Fruit fly (Drosophila melanogaster) whole organism, embryonic: Measurements from ENCODE around the gene Rab3GAP1.

Source experiments
- Abd-B ChIP-seq: fragments of 200-800 bp; sonication (Bioruptor generic); optimal IDR thresholded peaks from 2 replicates; lab custom pipeline; 2018; ENCODE audit warnings: missing biosample characterization, mild to moderate bottlenecking, missing genetic modification characterization, moderate library complexity
- Adf1 ChIP-seq: fragments of 200-800 bp; sonication (Bioruptor generic); IDR thresholded peaks from 2 replicates; pipeline ENCODE4 v1.3.6; 2022; ENCODE audit warnings: missing biosample characterization, missing genetic modification characterization
- B-H1 ChIP-seq: fragments of 200-800 bp; sonication (Bioruptor generic); IDR thresholded peaks from 3 replicates; pipeline ENCODE4 v1.3.6; 2022; ENCODE audit warnings: missing biosample characterization, missing genetic modification characterization
- C15 ChIP-seq: fragments of 200-800 bp; sonication (Bioruptor generic); IDR thresholded peaks from 3 replicates; pipeline ENCODE4 v1.3.6; 2022; ENCODE audit warnings: missing biosample characterization, missing genetic modification characterization
- CG10979 ChIP-seq: fragments of 200-800 bp; sonication (Bioruptor generic); optimal IDR thresholded peaks from 2 replicates; lab custom pipeline; 2018; ENCODE audit warnings: missing biosample characterization, mild to moderate bottlenecking, missing genetic modification characterization, moderate library complexity
- CG12744 ChIP-seq: fragments of 200-800 bp; sonication (Bioruptor generic); optimal IDR thresholded peaks from 2 replicates; lab custom pipeline; 2016; ENCODE audit warnings: missing biosample characterization, missing genetic modification characterization
- CG14965 ChIP-seq: fragments of 200-800 bp; sonication (Bioruptor generic); optimal IDR thresholded peaks from 2 replicates; lab custom pipeline; 2016; ENCODE audit warnings: missing biosample characterization, missing genetic modification characterization, borderline replicate concordance
- CG1602 ChIP-seq: fragments of 200-800 bp; sonication (Bioruptor generic); optimal IDR thresholded peaks from 3 replicates; lab custom pipeline; 2016; ENCODE audit warnings: missing biosample characterization, missing genetic modification characterization
- CG16813 ChIP-seq: fragments of 200-800 bp; sonication (Bioruptor generic); IDR thresholded peaks from 3 replicates; pipeline ENCODE4 v1.3.6; 2022; ENCODE audit warnings: missing biosample characterization, missing genetic modification characterization; ENCODE audit not compliant: partially characterized antibody
- CG17829 ChIP-seq: fragments of 200-800 bp; optimal IDR thresholded peaks from 2 replicates; lab custom pipeline; 2019; ENCODE audit warnings: missing biosample characterization, mild to moderate bottlenecking, missing genetic modification characterization, moderate library complexity
- CG2120 ChIP-seq: fragments of 200-800 bp; sonication (Bioruptor generic); optimal IDR thresholded peaks from 3 replicates; lab custom pipeline; 2016; ENCODE audit warnings: missing biosample characterization, missing genetic modification characterization
- CG2129 ChIP-seq: fragments of 200-800 bp; sonication (Bioruptor generic); IDR thresholded peaks from 2 replicates; pipeline ENCODE4 v1.3.6; 2022; ENCODE audit warnings: missing biosample characterization, missing genetic modification characterization; ENCODE audit not compliant: partially characterized antibody
- CG2678 ChIP-seq: fragments of 200-800 bp; sonication (Bioruptor generic); optimal IDR thresholded peaks from 3 replicates; lab custom pipeline; 2019; ENCODE audit warnings: missing biosample characterization, mild to moderate bottlenecking, missing genetic modification characterization, moderate library complexity
- CG32772 ChIP-seq: fragments of 200-800 bp; sonication (Bioruptor generic); IDR thresholded peaks from 2 replicates; pipeline ENCODE4 v1.3.6; 2022; ENCODE audit warnings: missing biosample characterization, missing genetic modification characterization
- CG4282 ChIP-seq: fragments of 200-800 bp; sonication (Bioruptor generic); optimal IDR thresholded peaks from 2 replicates; lab custom pipeline; 2016; ENCODE audit warnings: missing biosample characterization, missing genetic modification characterization
- CG4360 ChIP-seq: fragments of 200-800 bp; sonication (Bioruptor generic); IDR thresholded peaks from 2 replicates; pipeline ENCODE4 v1.3.6; 2022; ENCODE audit warnings: missing biosample characterization, missing genetic modification characterization
- CG43689 ChIP-seq: fragments of 200-800 bp; sonication (Bioruptor generic); IDR thresholded peaks from 2 replicates; pipeline ENCODE4 v1.3.6; 2022; ENCODE audit warnings: missing biosample characterization, missing genetic modification characterization
- CG4617 ChIP-seq: fragments of 200-800 bp; sonication (Bioruptor generic); optimal IDR thresholded peaks from 3 replicates; lab custom pipeline; 2016; ENCODE audit warnings: missing biosample characterization, missing genetic modification characterization, borderline replicate concordance
- CG6254 ChIP-seq: fragments of 200-800 bp; sonication (Bioruptor generic); optimal IDR thresholded peaks from 3 replicates; lab custom pipeline; 2017; ENCODE audit warnings: mild to moderate bottlenecking, missing biosample characterization, missing genetic modification reagents, missing genetic modification characterization
- CG9215 ChIP-seq: fragments of 200-800 bp; sonication (Bioruptor generic); IDR thresholded peaks from 2 replicates; pipeline ENCODE4 v1.3.6; 2022; ENCODE audit warnings: missing biosample characterization, missing genetic modification characterization
- Dbx ChIP-seq: fragments of 200-800 bp; sonication (Bioruptor generic); IDR thresholded peaks from 3 replicates; pipeline ENCODE4 v1.3.6; 2022; ENCODE audit warnings: missing biosample characterization, missing genetic modification characterization
- Dek ChIP-seq: fragments of 200-800 bp; sonication (Bioruptor generic); optimal IDR thresholded peaks from 3 replicates; lab custom pipeline; 2019; ENCODE audit warnings: missing biosample characterization, mild to moderate bottlenecking, missing genetic modification characterization, moderate library complexity
- HLH4C ChIP-seq: fragments of 200-800 bp; sonication (Bioruptor generic); IDR thresholded peaks from 3 replicates; pipeline ENCODE4 v1.3.6; 2022; ENCODE audit warnings: missing biosample characterization, missing genetic modification characterization; ENCODE audit not compliant: partially characterized antibody
- HmgD ChIP-seq: fragments of 200-800 bp; sonication (Bioruptor generic); optimal IDR thresholded peaks from 3 replicates; lab custom pipeline; 2016; ENCODE audit warnings: missing biosample characterization, missing genetic modification characterization
- Hr39 ChIP-seq: fragments of >200 bp; optimal IDR thresholded peaks from 2 replicates; lab custom pipeline; 2017
- Hr51 ChIP-seq, 2 experiments: fragments of 200-800 bp; sonication (Bioruptor generic); optimal IDR thresholded peaks; 2 replicates in 1 of 2; 3 replicates in 1 of 2; lab custom pipeline; 2016 to 2018; ENCODE audit warnings: missing biosample characterization in 2 of 2, missing genetic modification characterization in 2 of 2, mild to moderate bottlenecking in 1 of 2, moderate library complexity in 1 of 2
- Jarid2 ChIP-seq: fragments of 200-800 bp; sonication (Bioruptor generic); optimal IDR thresholded peaks from 3 replicates; lab custom pipeline; 2017; ENCODE audit warnings: mild to moderate bottlenecking, missing biosample characterization, missing genetic modification reagents, missing genetic modification characterization
- Myb ChIP-seq: fragments of 200-800 bp; sonication (Bioruptor generic); optimal IDR thresholded peaks from 2 replicates; lab custom pipeline; 2016; ENCODE audit warnings: missing biosample characterization, missing genetic modification characterization
- crol ChIP-seq: fragments of 200-800 bp; sonication (Bioruptor generic); IDR thresholded peaks from 2 replicates; pipeline ENCODE4 v1.3.6; 2022; ENCODE audit warnings: missing biosample characterization, missing genetic modification characterization
- danr ChIP-seq: fragments of 200-800 bp; sonication (Bioruptor generic); IDR thresholded peaks from 2 replicates; pipeline ENCODE4 v1.3.6; 2022; ENCODE audit warnings: missing biosample characterization, missing genetic modification characterization
- eyg ChIP-seq: fragments of 200-800 bp; sonication (Bioruptor generic); optimal IDR thresholded peaks from 3 replicates; lab custom pipeline; 2016; ENCODE audit warnings: missing biosample characterization, missing genetic modification characterization
- fd102C ChIP-seq: fragments of 200-800 bp; sonication (Bioruptor generic); optimal IDR thresholded peaks from 2 replicates; lab custom pipeline; 2018; ENCODE audit warnings: missing biosample characterization, mild to moderate bottlenecking, missing genetic modification characterization, moderate library complexity
- jigr1 ChIP-seq: fragments of 200-800 bp; sonication (Bioruptor generic); IDR thresholded peaks from 3 replicates; pipeline ENCODE4 v1.3.6; 2022; ENCODE audit warnings: missing biosample characterization, missing genetic modification characterization
- kay ChIP-seq: fragments of 200-800 bp; sonication (Bioruptor generic); optimal IDR thresholded peaks from 2 replicates; lab custom pipeline; 2016; ENCODE audit warnings: missing biosample characterization, missing genetic modification characterization
- ken ChIP-seq: fragments of 200-800 bp; sonication (Bioruptor generic); IDR thresholded peaks from 3 replicates; pipeline ENCODE4 v1.3.6; 2022; ENCODE audit warnings: missing biosample characterization, missing genetic modification characterization
- kni ChIP-seq: fragments of 200-800 bp; sonication (Bioruptor generic); optimal IDR thresholded peaks from 3 replicates; lab custom pipeline; 2017; ENCODE audit warnings: mild to moderate bottlenecking, missing biosample characterization, missing genetic modification reagents, missing genetic modification characterization
- nau ChIP-seq: fragments of 200-800 bp; sonication (Bioruptor generic); optimal IDR thresholded peaks from 3 replicates; lab custom pipeline; 2017; ENCODE audit warnings: missing biosample characterization, mild to moderate bottlenecking, missing genetic modification characterization, missing genetic modification reagents
- nerfin-2 ChIP-seq: fragments of 200-800 bp; sonication (Bioruptor generic); IDR thresholded peaks from 2 replicates; pipeline ENCODE4 v1.3.6; 2022; ENCODE audit warnings: missing biosample characterization, missing genetic modification characterization; ENCODE audit not compliant: partially characterized antibody
- org-1 ChIP-seq: fragments of 200-800 bp; sonication (Bioruptor generic); optimal IDR thresholded peaks from 2 replicates; lab custom pipeline; 2017; ENCODE audit warnings: missing biosample characterization, missing genetic modification characterization
- prd ChIP-seq, 3 experiments: fragments of >200 bp in 2 of 3; fragments of 200-800 bp in 1 of 3; sonication (Bioruptor generic) in 1 of 3; optimal IDR thresholded peaks in 2 of 3; IDR thresholded peaks in 1 of 3; 2 replicates in 2 of 3; 3 replicates in 1 of 3; pipeline versions ENCODE4 v1.3.6 to Lab custom; 2017 to 2022; ENCODE audit warnings: missing biosample characterization in 1 of 3, missing genetic modification characterization in 1 of 3
- pzg ChIP-seq: fragments of 200-800 bp; sonication (Bioruptor generic); optimal IDR thresholded peaks from 3 replicates; lab custom pipeline; 2018; ENCODE audit warnings: missing biosample characterization, mild to moderate bottlenecking, missing genetic modification characterization, moderate library complexity
- rib ChIP-seq: fragments of 200-800 bp; sonication (Bioruptor generic); IDR thresholded peaks from 2 replicates; pipeline ENCODE4 v1.3.6; 2022; ENCODE audit warnings: missing biosample characterization, missing genetic modification characterization
- sd ChIP-seq: fragments of 200-800 bp; sonication (Bioruptor generic); optimal IDR thresholded peaks from 3 replicates; lab custom pipeline; 2018; ENCODE audit warnings: missing biosample characterization, mild to moderate bottlenecking, missing genetic modification characterization, moderate library complexity
- sisA ChIP-seq: fragments of 200-800 bp; sonication (Bioruptor generic); IDR thresholded peaks from 2 replicates; pipeline ENCODE4 v1.3.6; 2022; ENCODE audit warnings: missing biosample characterization, missing genetic modification characterization
- trem ChIP-seq: fragments of 200-800 bp; optimal IDR thresholded peaks from 3 replicates; lab custom pipeline; 2019; ENCODE audit warnings: missing biosample characterization, mild to moderate bottlenecking, missing genetic modification characterization, moderate library complexity
- unpg ChIP-seq: fragments of 200-800 bp; sonication (Bioruptor generic); optimal IDR thresholded peaks from 3 replicates; lab custom pipeline; 2018; ENCODE audit warnings: missing biosample characterization, mild to moderate bottlenecking, missing genetic modification characterization, moderate library complexity
- usp ChIP-seq: fragments of >200 bp; optimal IDR thresholded peaks from 2 replicates; lab custom pipeline; 2017; ENCODE audit warnings: missing biosample characterization, missing genetic modification characterization
- vnd ChIP-seq: fragments of 200-800 bp; sonication (Bioruptor generic); IDR thresholded peaks from 3 replicates; pipeline ENCODE4 v1.3.6; 2022; ENCODE audit warnings: missing biosample characterization, missing genetic modification characterization; ENCODE audit not compliant: partially characterized antibody
- vvl ChIP-seq: fragments of 200-800 bp; sonication (Bioruptor generic); IDR thresholded peaks from 2 replicates; pipeline ENCODE4 v1.3.6; 2022; ENCODE audit warnings: missing biosample characterization, missing genetic modification characterization
- yki ChIP-seq: fragments of >200 bp; optimal IDR thresholded peaks from 3 replicates; lab custom pipeline; 2018
- z ChIP-seq: fragments of 200-800 bp; sonication (Bioruptor generic); IDR thresholded peaks from 3 replicates; pipeline ENCODE4 v1.3.6; 2022; ENCODE audit warnings: missing biosample characterization, missing genetic modification characterization

The Rab3GAP1 gene

dm6 chr2L:1655858-1656257, 44.9 kb upstream of the Rab3GAP1 start (continued):
- no peak for TF ChIP-seq C15
- no peak for TF ChIP-seq Myb (GFP tag; lab: Kevin White, UChicago)
- no peak for TF ChIP-seq yki
- TF ChIP-seq unpg (GFP tag; lab: Kevin White, UChicago): peak; percentile 63
- no peak for TF ChIP-seq CG6254 (GFP tag; lab: Kevin White, UChicago)
- no peak for TF ChIP-seq eyg (GFP tag; lab: Kevin White, UChicago)
- no peak for TF ChIP-seq CG4360 (GFP tag; lab: Robert Waterston, UW)
- no peak for TF ChIP-seq kni
- no peak for TF ChIP-seq kay (GFP tag; lab: Kevin White, UChicago)
- TF ChIP-seq HmgD (GFP tag; lab: Kevin White, UChicago): no peak
- TF ChIP-seq Dek (tag; lab: Kevin White, UChicago): no peak
- no peak for TF ChIP-seq trem (tag; lab: Kevin White, UChicago)
- peak; percentile 10 for TF ChIP-seq CG2678 (tag; lab: Kevin White, UChicago)
- TF ChIP-seq CG4617 (GFP tag; lab: Kevin White, UChicago): no peak
- TF ChIP-seq Dbx: peak; percentile 54; the same call in 1 of the 3 replicates
- TF ChIP-seq Hr51 (GFP tag; optimal IDR thresholded peaks at IDR 0.05; lab: Kevin White, UChicago): peak in 1 of 2 experiments; percentile 53
- 0 out of 2 replicates have a peak, but pooled peaks have one; percentile 9 for TF ChIP-seq danr (GFP tag; lab: Robert Waterston, UW)
- TF ChIP-seq Abd-B (GFP tag; lab: Kevin White, UChicago): no peak
- peak; percentile 37; the same call in 1 of the 3 replicates for TF ChIP-seq ken
- TF ChIP-seq crol (GFP tag; lab: Robert Waterston, UW): no peak
- TF ChIP-seq usp (GFP tag; lab: Kevin White, UChicago): no peak
- peak; percentile 50; the same call in 1 of the 2 replicates for TF ChIP-seq CG32772 (GFP tag; lab: Robert Waterston, UW)
- no peak for TF ChIP-seq CG4282 (GFP tag; lab: Kevin White, UChicago)
- TF ChIP-seq CG16813: no peak
- no peak for TF ChIP-seq rib (GFP tag; lab: Robert Waterston, UW)
- no peak for TF ChIP-seq Adf1 (GFP tag; lab: Robert Waterston, UW)
- no peak for TF ChIP-seq vnd (GFP tag; lab: Robert Waterston, UW)
- TF ChIP-seq CG14965 (GFP tag; lab: Kevin White, UChicago): no peak
- TF ChIP-seq fd102C (GFP tag; lab: Kevin White, UChicago): no peak
- TF ChIP-seq z (GFP tag; lab: Robert Waterston, UW): no peak
- no peak for TF ChIP-seq CG10979 (tag; lab: Kevin White, UChicago)
- TF ChIP-seq pzg (GFP tag; lab: Kevin White, UChicago): no peak
- TF ChIP-seq sisA (GFP tag; lab: Robert Waterston, UW): 0 out of 2 replicates have a peak, but pooled peaks have one; percentile 23
- TF ChIP-seq HLH4C (GFP tag; lab: Robert Waterston, UW): no peak
- TF ChIP-seq nerfin-2: no peak
- TF ChIP-seq sd: no peak
- TF ChIP-seq prd (optimal IDR thresholded peaks at IDR 0.05; lab: Kevin White, UChicago): no peak
- TF ChIP-seq prd (GFP tag; IDR thresholded peaks at IDR 0.05; lab: Robert Waterston, UW): peak; percentile 57; the same call in 1 of the 3 replicates
- TF ChIP-seq org-1 (GFP tag; lab: Kevin White, UChicago): no peak
- TF ChIP-seq CG9215 (GFP tag; lab: Robert Waterston, UW): no peak
- no peak for TF ChIP-seq jigr1
- no peak for TF ChIP-seq CG43689 (GFP tag; lab: Robert Waterston, UW)
- no peak for TF ChIP-seq CG17829 (tag; lab: Kevin White, UChicago)
- TF ChIP-seq Hr39: no peak
- no peak for TF ChIP-seq CG2129
- no peak for TF ChIP-seq Jarid2 (GFP tag; lab: Kevin White, UChicago)
- TF ChIP-seq vvl (GFP tag; lab: Robert Waterston, UW): peak; percentile 71
- no peak for TF ChIP-seq CG12744 (GFP tag; lab: Kevin White, UChicago)
- peak; percentile 50 for TF ChIP-seq CG2120 (GFP tag; lab: Kevin White, UChicago)
- TF ChIP-seq CG1602 (GFP tag; lab: Kevin White, UChicago): no peak
- TF ChIP-seq B-H1 (GFP tag; lab: Robert Waterston, UW): peak; percentile 17; the same call in 1 of the 3 replicates
- TF ChIP-seq nau (GFP tag; lab: Kevin White, UChicago): peak; percentile 22
